Fruit fly (Drosophila melanogaster) whole organism, pupa: ENCODE measurements around the gene CG2519.

Source experiments
- CG10348 ChIP-seq: fragments of 200-800 bp; sonication (Bioruptor generic); IDR thresholded peaks from 2 replicates; pipeline ENCODE4 v1.3.6; 2022; ENCODE audit warnings: missing biosample characterization, missing genetic modification characterization
- CG12605 ChIP-seq: fragments of 200-800 bp; sonication (Bioruptor generic); IDR thresholded peaks from 2 replicates; pipeline ENCODE4 v1.3.6; 2022; ENCODE audit warnings: missing biosample characterization, missing genetic modification characterization
- CG13204 ChIP-seq: fragments of 200-800 bp; sonication (Bioruptor generic); optimal IDR thresholded peaks from 2 replicates; lab custom pipeline; 2018; ENCODE audit warnings: missing biosample characterization, mild to moderate bottlenecking, missing genetic modification characterization, moderate library complexity
- CG14655 ChIP-seq: fragments of 200-800 bp; sonication (Bioruptor generic); optimal IDR thresholded peaks from 3 replicates; lab custom pipeline; 2017; ENCODE audit warnings: mild to moderate bottlenecking, missing biosample characterization, missing genetic modification reagents, missing genetic modification characterization
- CG15710 ChIP-seq: fragments of 200-800 bp; sonication (Bioruptor generic); optimal IDR thresholded peaks from 2 replicates; lab custom pipeline; 2018; ENCODE audit warnings: missing biosample characterization, mild to moderate bottlenecking, missing genetic modification characterization, moderate library complexity
- CG17806 ChIP-seq: fragments of 200-800 bp; sonication (Bioruptor generic); optimal IDR thresholded peaks from 2 replicates; lab custom pipeline; 2018; ENCODE audit warnings: missing biosample characterization, mild to moderate bottlenecking, missing genetic modification characterization, moderate library complexity
- CG32121 ChIP-seq: fragments of 200-800 bp; sonication (Bioruptor generic); IDR thresholded peaks from 2 replicates; pipeline ENCODE4 v1.3.6; 2022; ENCODE audit warnings: missing biosample characterization, missing genetic modification characterization
- CG34367 ChIP-seq: fragments of 200-800 bp; sonication (Bioruptor generic); optimal IDR thresholded peaks from 2 replicates; lab custom pipeline; 2018; ENCODE audit warnings: missing biosample characterization, mild to moderate bottlenecking, missing genetic modification characterization
- CG4496 ChIP-seq: fragments of 200-800 bp; sonication (Bioruptor generic); IDR thresholded peaks from 3 replicates; pipeline ENCODE4 v1.3.6; 2022; ENCODE audit warnings: missing biosample characterization, missing genetic modification characterization
- CG8159 ChIP-seq: fragments of 200-800 bp; sonication (Bioruptor generic); optimal IDR thresholded peaks from 3 replicates; lab custom pipeline; 2018; ENCODE audit warnings: missing biosample characterization, mild to moderate bottlenecking, missing genetic modification characterization, moderate library complexity
- CG8301 ChIP-seq: fragments of 200-800 bp; sonication (Bioruptor generic); optimal IDR thresholded peaks from 2 replicates; lab custom pipeline; 2018; ENCODE audit warnings: missing biosample characterization, mild to moderate bottlenecking, missing genetic modification characterization
- CG9948 ChIP-seq: fragments of 200-800 bp; sonication (Bioruptor generic); optimal IDR thresholded peaks from 2 replicates; lab custom pipeline; 2018; ENCODE audit warnings: missing biosample characterization, mild to moderate bottlenecking, missing genetic modification characterization, moderate library complexity
- D1 ChIP-seq: fragments of 200-800 bp; sonication (Bioruptor generic); optimal IDR thresholded peaks from 2 replicates; lab custom pipeline; 2018; ENCODE audit warnings: missing biosample characterization, mild to moderate bottlenecking, missing genetic modification characterization, moderate library complexity
- EcR ChIP-seq: fragments of 200-800 bp; sonication (Bioruptor generic); optimal IDR thresholded peaks from 3 replicates; lab custom pipeline; 2019; ENCODE audit warnings: missing biosample characterization, missing genetic modification characterization, mild to moderate bottlenecking, moderate library complexity, missing genetic modification reagents
- Ets98B ChIP-seq: fragments of 200-800 bp; sonication (Bioruptor generic); IDR thresholded peaks from 2 replicates; pipeline ENCODE4 v1.3.6; 2022; ENCODE audit warnings: missing biosample characterization, missing genetic modification characterization
- Pif1A ChIP-seq: fragments of 200-800 bp; sonication (Bioruptor generic); optimal IDR thresholded peaks from 3 replicates; lab custom pipeline; 2016; ENCODE audit warnings: missing biosample characterization, missing genetic modification characterization
- Pif1B ChIP-seq: fragments of 200-800 bp; sonication (Bioruptor generic); optimal IDR thresholded peaks from 3 replicates; lab custom pipeline; 2016; ENCODE audit warnings: missing biosample characterization, missing genetic modification characterization
- Snoo ChIP-seq: fragments of 200-800 bp; sonication (Bioruptor generic); optimal IDR thresholded peaks from 3 replicates; lab custom pipeline; 2017; ENCODE audit warnings: missing biosample characterization, mild to moderate bottlenecking, missing genetic modification characterization, inconsistent platforms
- fd96Ca ChIP-seq: fragments of 200-800 bp; sonication (Bioruptor generic); IDR thresholded peaks from 3 replicates; pipeline ENCODE4 v1.3.6; 2022; ENCODE audit warnings: missing biosample characterization, missing genetic modification characterization
- gl ChIP-seq: fragments of 200-800 bp; sonication (Bioruptor generic); optimal IDR thresholded peaks from 2 replicates; lab custom pipeline; 2018; ENCODE audit warnings: missing biosample characterization, mild to moderate bottlenecking, missing genetic modification characterization
- rn ChIP-seq: fragments of 200-800 bp; sonication (Bioruptor generic); IDR thresholded peaks from 2 replicates; pipeline ENCODE4 v1.3.6; 2022; ENCODE audit warnings: missing biosample characterization, missing genetic modification characterization

CG2519 gene

dm6 chr3R:5564775-5565190, 17.2 kb upstream of the CG2519 start, which contains the start of the genes CG14671 and CG12746:
CG14671 (minus strand) TSS chr3R:5564815.
CG12746 (plus strand) TSS chr3R:5564865.
- TF ChIP-seq CG8301 (no peak), rn (no peak), CG17806 (no peak), CG14655 (GFP tag; lab: Kevin White, UChicago) (no peak), Snoo (tag; lab: Kevin White, UChicago) (no peak), CG13204 (GFP tag; lab: Kevin White, UChicago) (no peak), D1 (no peak), gl (tag; lab: Kevin White, UChicago) (no peak), CG34367 (tag; lab: Kevin White, UChicago) (no peak)

dm6 chr3R:5563420-5563819, 15.8 kb upstream of the CG2519 start, which contains the start of gene Pi4KIIalpha:
Pi4KIIalpha (minus strand) TSS chr3R:5563652.
- TF ChIP-seq EcR (GFP tag; lab: Kevin White, UChicago): no peak
- no peak for TF ChIP-seq CG8159
- TF ChIP-seq CG10348 (GFP tag; lab: Robert Waterston, UW): no peak
- no peak for TF ChIP-seq fd96Ca
- no peak for TF ChIP-seq gl (tag; lab: Kevin White, UChicago)

dm6 chr3R:5562956-5563355, 15.4 kb upstream of the CG2519 start:
- no peak for TF ChIP-seq CG34367 (tag; lab: Kevin White, UChicago)
- TF ChIP-seq CG13204 (GFP tag; lab: Kevin White, UChicago): no peak
- TF ChIP-seq CG4496 (GFP tag; lab: Robert Waterston, UW): no peak
- no peak for TF ChIP-seq Pif1B (GFP tag; lab: Kevin White, UChicago)
- TF ChIP-seq fd96Ca: no peak
- TF ChIP-seq, all 21 proteins: peak for 0

- TF ChIP-seq Ets98B (GFP tag; lab: Robert Waterston, UW) (no peak), CG4496 (GFP tag; lab: Robert Waterston, UW) (0 out of 3 replicates have a peak, but pooled peaks have one; percentile 21), CG13204 (GFP tag; lab: Kevin White, UChicago) (no peak), Pif1A (GFP tag; lab: Kevin White, UChicago) (no peak), D1 (no peak), CG34367 (tag; lab: Kevin White, UChicago) (no peak), EcR (GFP tag; lab: Kevin White, UChicago) (no peak)
These were observed 7.3 kb upstream of the CG2519 start, which contains the start of gene Snm1 for dm6 chr3R:5554852-5555251. Snm1 (plus strand) TSS chr3R:5555084.

dm6 chr3R:5554082-5554481, 6.5 kb upstream of the CG2519 start, which contains the start of gene Pcmt:
Pcmt (minus strand) TSS chr3R:5554316.
- TF ChIP-seq Ets98B (GFP tag; lab: Robert Waterston, UW) (no peak), CG12605 (GFP tag; lab: Robert Waterston, UW) (no peak), gl (tag; lab: Kevin White, UChicago) (no peak), CG4496 (GFP tag; lab: Robert Waterston, UW) (no peak), rn (no peak), CG9948 (no peak), CG32121 (no peak), fd96Ca (no peak), CG34367 (tag; lab: Kevin White, UChicago) (no peak), D1 (no peak), CG14655 (GFP tag; lab: Kevin White, UChicago) (no peak), CG10348 (GFP tag; lab: Robert Waterston, UW) (no peak), Pif1A (GFP tag; lab: Kevin White, UChicago) (no peak), EcR (GFP tag; lab: Kevin White, UChicago) (no peak), Snoo (tag; lab: Kevin White, UChicago) (no peak), CG8301 (no peak), CG17806 (no peak), CG15710 (no peak), Pif1B (GFP tag; lab: Kevin White, UChicago) (no peak), CG8159 (no peak)

dm6 chr3R:5551593-5551992, 4.0 kb upstream of the CG2519 start:
- TF ChIP-seq CG12605 (GFP tag; lab: Robert Waterston, UW) (no peak), D1 (no peak), CG4496 (GFP tag; lab: Robert Waterston, UW) (no peak), Pif1A (GFP tag; lab: Kevin White, UChicago) (no peak), CG32121 (no peak), CG14655 (GFP tag; lab: Kevin White, UChicago) (no peak), CG13204 (GFP tag; lab: Kevin White, UChicago) (no peak)

- TF ChIP-seq rn (no peak), CG32121 (no peak), EcR (GFP tag; lab: Kevin White, UChicago) (no peak), fd96Ca (no peak)
These were observed 3.5 kb upstream of the CG2519 start, which contains the start of gene mia for dm6 chr3R:5551068-5551467. mia (minus strand) TSS chr3R:5551168.

dm6 chr3R:5550452-5550851, 2.9 kb upstream of the CG2519 start:
- TF ChIP-seq fd96Ca (no peak), EcR (GFP tag; lab: Kevin White, UChicago) (no peak), D1 (no peak), CG12605 (GFP tag; lab: Robert Waterston, UW) (no peak), CG8159 (no peak), Snoo (tag; lab: Kevin White, UChicago) (no peak), Ets98B (GFP tag; lab: Robert Waterston, UW) (no peak), gl (tag; lab: Kevin White, UChicago) (no peak), CG9948 (no peak), CG32121 (no peak), rn (no peak), CG17806 (no peak), CG4496 (GFP tag; lab: Robert Waterston, UW) (no peak)
